Fruit fly (Drosophila melanogaster): ENCODE data around the gene Ca-beta.

Gene Ca-beta

DNA sequence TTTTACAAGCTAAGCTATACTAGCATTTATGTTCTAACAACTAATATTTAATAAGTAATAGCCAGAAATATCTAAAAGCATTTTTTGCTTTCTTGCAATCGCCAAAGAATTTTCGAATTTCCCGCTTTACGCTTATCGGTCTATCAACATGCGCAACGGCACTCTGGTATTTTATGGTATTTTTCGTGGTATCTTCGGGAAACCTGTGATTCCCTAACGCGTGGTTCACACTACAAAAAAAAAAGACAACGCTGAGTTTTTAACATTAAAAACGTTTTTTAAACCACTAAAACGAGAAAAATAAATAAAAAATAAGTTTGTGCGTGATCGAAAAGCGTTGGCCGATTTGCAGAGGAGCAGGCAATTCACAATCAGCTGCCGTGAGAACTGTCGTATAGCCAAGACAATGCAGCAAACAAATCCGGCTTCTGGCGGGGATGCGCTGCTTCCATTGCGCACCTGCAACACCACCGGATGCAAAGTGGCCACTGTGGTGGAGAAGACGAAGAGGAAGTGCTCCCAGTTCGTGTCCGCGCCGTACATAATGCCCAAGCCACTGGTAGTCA, 24.4 kb downstream of the Ca-beta start, which contains the start of gene Boh2 (continued):
- TF ChIP-seq CG11085 (GFP tag; IDR thresholded peaks at IDR 0.05) (no peak), Ets65A (GFP tag) (peak; percentile 11), br (optimal IDR thresholded peaks at IDR 0.05) (no peak), CG3281 (GFP tag; optimal IDR thresholded peaks at IDR 0.05) (no peak), CG17568 (GFP tag; optimal IDR thresholded peaks at IDR 0.05) (no peak), gcm2 (GFP tag; optimal IDR thresholded peaks at IDR 0.05) (no peak), Lpt (GFP tag; optimal IDR thresholded peaks at IDR 0.05) (no peak), hb (GFP tag; IDR thresholded peaks at IDR 0.05; ENCODE audit: partially characterized antibody) (no peak), Vsx1 (GFP tag; optimal IDR thresholded peaks at IDR 0.05) (no peak), zen (tag; optimal IDR thresholded peaks at IDR 0.05) (no peak), CG4854 (GFP tag; optimal IDR thresholded peaks at IDR 0.05) (no peak), lmd (GFP tag; IDR thresholded peaks at IDR 0.05) (no peak), CG6272 (GFP tag; IDR thresholded peaks at IDR 0.05) (no peak), D (optimal IDR thresholded peaks at IDR 0.05) (no peak), D (GFP tag; optimal IDR thresholded peaks at IDR 0.05) (no peak), CG4617 (GFP tag; optimal IDR thresholded peaks at IDR 0.05; ENCODE audit: borderline replicate concordance) (peak; percentile 81), MESR4 (GFP tag; optimal IDR thresholded peaks at IDR 0.05) (peak; percentile 47), CG10209 (GFP tag; optimal IDR thresholded peaks at IDR 0.05) (no peak), knrl (GFP tag; IDR thresholded peaks at IDR 0.05; ENCODE audit: partially characterized antibody) (0 out of 3 replicates have a peak, but pooled peaks have one; percentile 10), CG2129 (GFP tag; IDR thresholded peaks at IDR 0.05; ENCODE audit: partially characterized antibody) (no peak), dysf (GFP tag; IDR thresholded peaks at IDR 0.05) (no peak), Aef1 (GFP tag; IDR thresholded peaks at IDR 0.05) (no peak)

dm6 chr2L:11178334-11178733, 25.0 kb downstream of the Ca-beta start:
- TF ChIP-seq Doc3 (GFP tag; IDR thresholded peaks at IDR 0.05; ENCODE audit: partially characterized antibody) (no peak), CG3847 (GFP tag; IDR thresholded peaks at IDR 0.05) (0 out of 2 replicates have a peak, but pooled peaks have one; percentile 4), CG6854 (GFP tag; optimal IDR thresholded peaks at IDR 0.05) (no peak), nerfin-2 (GFP tag; IDR thresholded peaks at IDR 0.05; ENCODE audit: partially characterized antibody) (0 out of 2 replicates have a peak, but pooled peaks have one; percentile 14), exex (tag; optimal IDR thresholded peaks at IDR 0.05) (no peak)

DNA sequence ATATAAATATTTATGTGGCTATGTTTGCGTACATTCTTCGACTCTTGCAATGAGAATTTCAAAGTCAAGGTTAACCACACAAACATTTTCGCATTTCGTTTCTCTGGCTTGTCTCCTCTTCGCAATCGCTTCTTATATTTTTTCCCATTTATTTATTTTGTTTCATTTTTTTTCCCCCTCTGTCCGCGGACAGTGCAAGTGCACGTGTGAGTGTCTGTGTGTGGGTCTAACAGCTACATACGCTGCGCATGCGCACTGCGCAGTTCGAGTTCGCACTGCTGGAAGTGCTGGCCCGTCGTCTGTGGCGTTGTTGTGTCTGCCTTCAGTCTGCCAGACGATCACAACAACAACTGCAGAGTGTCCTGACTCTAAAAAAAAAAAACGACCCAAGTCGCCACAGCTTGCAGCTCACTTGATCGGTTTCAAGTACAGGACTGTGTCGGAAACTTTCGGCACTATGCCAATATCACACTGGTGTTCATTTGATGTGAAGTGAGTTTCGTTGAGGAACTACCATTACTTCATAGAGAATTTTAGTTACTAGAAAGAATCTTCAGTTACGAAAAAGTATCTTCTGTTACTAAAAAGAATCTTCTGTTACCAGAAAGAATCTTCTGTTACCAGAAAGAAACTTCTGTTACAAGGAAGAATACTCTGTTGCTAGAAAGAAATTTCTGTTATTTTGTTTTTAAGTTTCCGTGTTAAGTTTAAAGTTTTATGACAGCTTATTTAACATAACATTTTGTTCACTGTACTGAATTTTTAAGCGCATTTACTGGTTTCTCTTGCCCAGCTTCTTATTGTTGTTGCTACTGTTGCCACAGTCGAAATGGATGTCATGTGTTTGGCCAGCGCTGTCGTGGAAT, 27.7 kb downstream of the Ca-beta start:
- TF ChIP-seq nom (GFP tag; optimal IDR thresholded peaks at IDR 0.05), result peak; percentile 41
- peak; percentile 57; the same call in 1 of the 2 replicates for TF ChIP-seq CG4360 (GFP tag; IDR thresholded peaks at IDR 0.05)
- TF ChIP-seq cg (GFP tag; optimal IDR thresholded peaks at IDR 0.05), result peak; percentile 2
- peak; percentile 9 for TF ChIP-seq ewg (GFP tag; optimal IDR thresholded peaks at IDR 0.05)
- peak; percentile 44 for TF ChIP-seq Drgx (GFP tag; IDR thresholded peaks at IDR 0.05)
- TF ChIP-seq sens (GFP tag), result peak; percentile 11
- TF ChIP-seq lov (optimal IDR thresholded peaks at IDR 0.05), result no peak
- 0 out of 3 replicates have a peak, but pooled peaks have one; percentile 21 for TF ChIP-seq lov (GFP tag; IDR thresholded peaks at IDR 0.05)
- no peak for TF ChIP-seq CG12071 (GFP tag; optimal IDR thresholded peaks at IDR 0.05)
- TF ChIP-seq HLH54F (GFP tag; optimal IDR thresholded peaks at IDR 0.05), result no peak
- TF ChIP-seq CG12299 (tag; optimal IDR thresholded peaks at IDR 0.05), result no peak
- peak; percentile 8 for TF ChIP-seq corto (GFP tag; optimal IDR thresholded peaks at IDR 0.05)
- TF ChIP-seq CG2199 (GFP tag; IDR thresholded peaks at IDR 0.05), result no peak
- TF ChIP-seq gsb-n (tag; optimal IDR thresholded peaks at IDR 0.05), result no peak
- TF ChIP-seq tll (GFP tag; optimal IDR thresholded peaks at IDR 0.05), result no peak
- no peak for TF ChIP-seq CG1529 (GFP tag; optimal IDR thresholded peaks at IDR 0.05)
- TF ChIP-seq wor (GFP tag; IDR thresholded peaks at IDR 0.05), result no peak
- TF ChIP-seq mld (GFP tag; IDR thresholded peaks at IDR 0.05; ENCODE audit: partially characterized antibody), result 0 out of 3 replicates have a peak, but pooled peaks have one; percentile 6
